4 worm cellular contexts compared by ENCODE assay signal in the genomic region with DNA sequence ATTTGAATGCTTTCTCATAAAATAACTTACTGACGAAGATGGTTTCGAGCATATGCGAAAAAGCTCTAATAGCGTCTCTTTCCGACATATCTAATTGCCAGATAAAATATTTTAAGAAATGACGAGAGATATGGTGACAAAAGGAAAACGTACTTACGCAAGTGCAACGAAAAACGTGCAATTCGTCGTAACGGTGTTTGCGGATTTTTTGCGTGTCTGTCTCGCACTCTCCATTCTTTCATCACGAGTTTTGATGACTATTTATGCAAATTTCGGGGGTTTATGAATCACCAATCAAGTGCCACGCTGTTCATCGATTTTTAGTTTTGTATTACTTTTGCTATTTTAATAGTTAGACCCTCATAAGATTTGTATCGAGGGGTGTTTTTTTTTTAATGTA.
TF ChIP-seq lines count a peak whose summit lies in the region.

A gene (minus strand): TSS at position 201 of the 400 bp plus-strand sequence.

TF ChIP-seq in whole organism, L2 larva, 48 proteins besides CTCF, POLR2A, EP300 and RAD21 (continues in another document):
- peak; percentile 73 for TF ChIP-seq skn-1 (tag; optimal IDR thresholded peaks at IDR 0.05; lab: Kevin White, UChicago)
- peak; percentile 61 for TF ChIP-seq unc-55 (GFP tag; optimal IDR thresholded peaks at IDR 0.05; lab: Kevin White, UChicago)
- no peak for TF ChIP-seq ztf-11 (tag; optimal IDR thresholded peaks at IDR 0.05; lab: Kevin White, UChicago)
- TF ChIP-seq lin-13 (GFP tag; optimal IDR thresholded peaks at IDR 0.05; lab: Kevin White, UChicago) = no peak
- TF ChIP-seq sma-9 (GFP tag; optimal IDR thresholded peaks at IDR 0.05; lab: Kevin White, UChicago) = peak; percentile 15
- TF ChIP-seq sma-9 (tag; optimal IDR thresholded peaks at IDR 0.05; lab: Kevin White, UChicago) = no peak
- no peak for TF ChIP-seq nhr-11 (tag; optimal IDR thresholded peaks at IDR 0.05; lab: Kevin White, UChicago)
- TF ChIP-seq mbf-1 (tag; optimal IDR thresholded peaks at IDR 0.05; lab: Kevin White, UChicago) = no peak
- TF ChIP-seq ceh-16 (tag; optimal IDR thresholded peaks at IDR 0.05; lab: Kevin White, UChicago) = no peak
- TF ChIP-seq lin-39 (tag; optimal IDR thresholded peaks at IDR 0.05; lab: Kevin White, UChicago) = no peak
- TF ChIP-seq sma-3 (GFP tag; optimal IDR thresholded peaks at IDR 0.05; lab: Kevin White, UChicago) = peak; percentile 16
- TF ChIP-seq zag-1 (tag; optimal IDR thresholded peaks at IDR 0.05; lab: Kevin White, UChicago) = no peak
- TF ChIP-seq crh-2 (tag; optimal IDR thresholded peaks at IDR 0.05; lab: Kevin White, UChicago) = peak; percentile 89
- TF ChIP-seq ama-1 (optimal IDR thresholded peaks at IDR 0.05; lab: Kevin White, UChicago) = peak; percentile 2
- TF ChIP-seq gmeb-1 (tag; optimal IDR thresholded peaks at IDR 0.05; lab: Kevin White, UChicago) = peak; percentile 49
- TF ChIP-seq nhr-25 (tag; optimal IDR thresholded peaks at IDR 0.05; lab: Kevin White, UChicago) = peak; percentile 3
- TF ChIP-seq lsy-2 (tag; optimal IDR thresholded peaks at IDR 0.05; lab: Kevin White, UChicago) = peak; percentile 45 to 76
- peak; percentile 23 for TF ChIP-seq nhr-21 (tag; optimal IDR thresholded peaks at IDR 0.05; lab: Kevin White, UChicago)
- no peak for TF ChIP-seq mab-5 (tag; optimal IDR thresholded peaks at IDR 0.05; lab: Kevin White, UChicago)
- peak; percentile 93 for TF ChIP-seq C34F6.9 (tag; optimal IDR thresholded peaks at IDR 0.05; lab: Kevin White, UChicago)
- no peak for TF ChIP-seq nhr-12 (tag; optimal IDR thresholded peaks at IDR 0.05; lab: Kevin White, UChicago)
- TF ChIP-seq nhr-6 (tag; optimal IDR thresholded peaks at IDR 0.05; lab: Kevin White, UChicago) = peak; percentile 9

TF ChIP-seq in whole organism, L4 larva, 104 proteins besides CTCF, POLR2A, EP300 and RAD21 (continues in another document):
- TF ChIP-seq nhr-111 (GFP tag; optimal IDR thresholded peaks at IDR 0.05; lab: Kevin White, UChicago) (no peak), nhr-10 (tag; optimal IDR thresholded peaks at IDR 0.05; lab: Kevin White, UChicago) (no peak), R02D3.7 (tag; optimal IDR thresholded peaks at IDR 0.05; lab: Kevin White, UChicago) (no peak), aha-1 (tag; lab: Kevin White, UChicago) (peak; percentile 89), gei-8 (GFP tag; optimal IDR thresholded peaks at IDR 0.05; lab: Kevin White, UChicago) (no peak), madf-5 (GFP tag; IDR thresholded peaks at IDR 0.05; lab: Robert Waterston, UW) (no peak), php-3 (GFP tag; IDR thresholded peaks at IDR 0.05; lab: Robert Waterston, UW) (no peak), F26F4.8 (GFP tag; conservative IDR thresholded peaks at IDR 0.05; lab: Robert Waterston, UW) (no peak), rbr-2 (tag; optimal IDR thresholded peaks at IDR 0.05; lab: Kevin White, UChicago) (peak; percentile 31), hlh-11 (tag; optimal IDR thresholded peaks at IDR 0.05; lab: Kevin White, UChicago) (peak; percentile 51), zip-11 (GFP tag; IDR thresholded peaks at IDR 0.05; lab: Robert Waterston, UW) (no peak), zfp-2 (tag; optimal IDR thresholded peaks at IDR 0.05; lab: Kevin White, UChicago) (no peak), lin-39 (tag; optimal IDR thresholded peaks at IDR 0.05; lab: Kevin White, UChicago) (no peak), arid-1 (GFP tag; conservative IDR thresholded peaks at IDR 0.05; lab: Robert Waterston, UW) (no peak), dmd-6 (GFP tag; IDR thresholded peaks at IDR 0.05; lab: Robert Waterston, UW) (no peak), nhr-76 (tag; optimal IDR thresholded peaks at IDR 0.05; lab: Kevin White, UChicago) (no peak), nhr-48 (tag; optimal IDR thresholded peaks at IDR 0.05; lab: Kevin White, UChicago) (no peak), nhr-11 (tag; optimal IDR thresholded peaks at IDR 0.05; lab: Kevin White, UChicago) (peak; percentile 32), zfp-3 (GFP tag; conservative IDR thresholded peaks at IDR 0.05; lab: Robert Waterston, UW) (no peak), daf-19 (GFP tag; conservative IDR thresholded peaks at IDR 0.05; lab: Robert Waterston, UW) (no peak), ZK546.5 (tag; optimal IDR thresholded peaks at IDR 0.05; lab: Kevin White, UChicago) (no peak), hif-1 (tag; optimal IDR thresholded peaks at IDR 0.05; lab: Kevin White, UChicago) (peak in 1 of 2 experiments; percentile 27), ztf-11 (tag; optimal IDR thresholded peaks at IDR 0.05; lab: Kevin White, UChicago) (no peak), Y5F2A.4 (GFP tag; optimal IDR thresholded peaks at IDR 0.05; lab: Kevin White, UChicago) (no peak)

TF ChIP-seq in whole organism, late embryonic, 69 proteins besides CTCF, POLR2A, EP300 and RAD21:
- TF ChIP-seq nfya-1 (tag; optimal IDR thresholded peaks at IDR 0.05; lab: Kevin White, UChicago) (peak; percentile 39), unc-55 (GFP tag; optimal IDR thresholded peaks at IDR 0.05; lab: Kevin White, UChicago) (peak; percentile 35), hlh-30 (tag; optimal IDR thresholded peaks at IDR 0.05; lab: Kevin White, UChicago; ENCODE audit: insufficient read depth) (peak; percentile 91), elt-2 (tag; optimal IDR thresholded peaks at IDR 0.05; lab: Kevin White, UChicago) (no peak), unc-42 (tag; optimal IDR thresholded peaks at IDR 0.05; lab: Kevin White, UChicago) (peak; percentile 60), ceh-31 (tag; optimal IDR thresholded peaks at IDR 0.05; lab: Kevin White, UChicago) (peak; percentile 3)

TF ChIP-seq in whole organism, mixed stage, embryonic, 35 proteins besides CTCF, POLR2A, EP300 and RAD21:
- no peak for TF ChIP-seq zip-8 (tag; optimal IDR thresholded peaks at IDR 0.05; lab: Kevin White, UChicago)
- TF ChIP-seq lin-13 (tag; optimal IDR thresholded peaks at IDR 0.05; lab: Kevin White, UChicago) = peak; percentile 25
- no peak for TF ChIP-seq drap-1 (GFP tag; optimal IDR thresholded peaks at IDR 0.05; lab: Kevin White, UChicago)
- TF ChIP-seq ceh-83 (GFP tag; optimal IDR thresholded peaks at IDR 0.05; lab: Kevin White, UChicago) = no peak
- no peak for TF ChIP-seq bed-3 (GFP tag; optimal IDR thresholded peaks at IDR 0.05; lab: Kevin White, UChicago)
- peak; percentile 30 for TF ChIP-seq nhr-237 (tag; optimal IDR thresholded peaks at IDR 0.05; lab: Kevin White, UChicago)
- no peak for TF ChIP-seq sem-2 (GFP tag; optimal IDR thresholded peaks at IDR 0.05; lab: Kevin White, UChicago)
- peak; percentile 56 for TF ChIP-seq pha-4 (tag; optimal IDR thresholded peaks at IDR 0.05; lab: Kevin White, UChicago)
- peak; percentile 57 for TF ChIP-seq lsy-2 (tag; optimal IDR thresholded peaks at IDR 0.05; lab: Kevin White, UChicago)
- no peak for TF ChIP-seq ham-2 (GFP tag; optimal IDR thresholded peaks at IDR 0.05; lab: Kevin White, UChicago)
- no peak for TF ChIP-seq cnd-1 (tag; optimal IDR thresholded peaks at IDR 0.05; lab: Kevin White, UChicago)
- no peak for TF ChIP-seq blmp-1 (tag; optimal IDR thresholded peaks at IDR 0.05; lab: Kevin White, UChicago)
- no peak for TF ChIP-seq nhr-12 (tag; optimal IDR thresholded peaks at IDR 0.05; lab: Kevin White, UChicago)
- no peak for TF ChIP-seq nhr-2 (tag; optimal IDR thresholded peaks at IDR 0.05; lab: Kevin White, UChicago)
- TF ChIP-seq hlh-1 (tag; optimal IDR thresholded peaks at IDR 0.05; lab: Kevin White, UChicago) = no peak
- no peak for TF ChIP-seq nhr-28 (tag; optimal IDR thresholded peaks at IDR 0.05; lab: Kevin White, UChicago)
- peak; percentile 54 for TF ChIP-seq unc-120 (tag; optimal IDR thresholded peaks at IDR 0.05; lab: Kevin White, UChicago; ENCODE audit: poor library complexity, severe bottlenecking)
- no peak for TF ChIP-seq snpc-4 (tag; optimal IDR thresholded peaks at IDR 0.05; lab: Kevin White, UChicago)
- TF ChIP-seq unc-39 (tag; optimal IDR thresholded peaks at IDR 0.05; lab: Kevin White, UChicago) = no peak
- peak; percentile 42 for TF ChIP-seq mep-1 (tag; optimal IDR thresholded peaks at IDR 0.05; lab: Kevin White, UChicago)
- TF ChIP-seq ces-1 (GFP tag; optimal IDR thresholded peaks at IDR 0.05; lab: Kevin White, UChicago) = peak; percentile 76
